Worm (Caenorhabditis elegans): ENCODE results near the gene F17C11.2.
A peak's percentile ranks its signal among the peaks of the same experiment; 100 is the strongest.

Gene F17C11.2

DNA sequence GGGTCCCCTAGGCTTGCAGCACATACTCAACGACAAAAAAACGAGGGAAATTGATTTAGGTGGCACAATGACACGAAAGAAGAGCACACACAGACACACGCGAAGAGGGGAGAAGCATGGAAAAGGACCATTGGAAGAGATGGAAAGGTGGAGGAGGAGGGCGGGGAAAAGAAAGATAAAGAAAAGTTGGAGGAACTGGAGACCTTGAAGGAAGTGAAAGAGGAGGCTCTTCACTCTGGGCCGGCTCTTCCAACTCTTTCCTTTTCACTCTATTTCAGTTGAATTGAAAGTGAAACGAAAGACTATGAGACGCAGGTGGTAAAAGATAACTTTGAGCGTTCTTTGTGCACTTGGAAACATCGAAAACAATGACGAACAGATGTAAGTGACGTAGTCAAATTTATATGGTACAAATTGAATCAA lies 13.4 kb downstream of the F17C11.2 start (continued):
- TF ChIP-seq pax-1 (tag; optimal IDR thresholded peaks at IDR 0.05): no peak
- peak; percentile 93 for TF ChIP-seq ceh-18 (tag; optimal IDR thresholded peaks at IDR 0.05)
- peak; percentile 1 for TF ChIP-seq nfya-1 (tag; optimal IDR thresholded peaks at IDR 0.05)
- no peak for TF ChIP-seq lim-6 (tag; optimal IDR thresholded peaks at IDR 0.05)
- TF ChIP-seq unc-86 (tag; optimal IDR thresholded peaks at IDR 0.05): no peak
- TF ChIP-seq ceh-24 (tag; optimal IDR thresholded peaks at IDR 0.05): no peak
- TF ChIP-seq rnt-1 (tag; optimal IDR thresholded peaks at IDR 0.05): peak; percentile 48
- TF ChIP-seq che-1 (tag; optimal IDR thresholded peaks at IDR 0.05): no peak

DNA sequence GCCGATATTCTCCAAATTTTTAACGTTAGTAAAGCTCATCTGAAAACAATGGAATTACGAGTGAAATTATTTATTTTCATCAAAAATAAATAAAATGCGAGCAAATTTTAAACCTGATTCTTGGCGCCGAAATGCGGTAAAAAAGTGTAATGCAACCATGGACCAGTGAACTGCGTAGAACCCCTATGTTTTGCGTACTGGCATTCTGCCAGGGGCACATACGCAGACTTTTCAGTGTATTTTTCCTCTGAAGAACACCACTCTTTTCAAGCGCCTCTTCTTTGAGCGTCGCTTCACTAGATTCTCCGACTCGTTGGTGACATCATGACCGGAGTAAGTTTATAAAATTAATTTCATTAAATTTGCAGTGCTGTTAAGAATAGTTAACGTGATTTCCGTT lies 17.5 kb downstream of the F17C11.2 start, which contains the start of the genes ctf-4 and eef-1G:
ctf-4 (minus strand) TSS at position 39 of the 400 bp plus-strand sequence.
eef-1G (plus strand) TSS at position 219 of the 400 bp plus-strand sequence.
- TF ChIP-seq C38D4.7 (GFP tag; optimal IDR thresholded peaks at IDR 0.05) (no peak), fax-1 (tag; optimal IDR thresholded peaks at IDR 0.05) (no peak), hlh-6 (tag; optimal IDR thresholded peaks at IDR 0.05) (no peak), ref-2 (tag; optimal IDR thresholded peaks at IDR 0.05) (peak; percentile 72), ceh-18 (tag; optimal IDR thresholded peaks at IDR 0.05) (peak; percentile 62), K02D7.2 (tag; optimal IDR thresholded peaks at IDR 0.05) (no peak), zip-5 (tag; optimal IDR thresholded peaks at IDR 0.05) (no peak), unc-55 (GFP tag; optimal IDR thresholded peaks at IDR 0.05) (peak; percentile 85), K09A11.1 (tag; optimal IDR thresholded peaks at IDR 0.05; ENCODE audit: insufficient read depth) (no peak), tbx-7 (tag; optimal IDR thresholded peaks at IDR 0.05) (no peak), dmd-4 (tag; optimal IDR thresholded peaks at IDR 0.05; ENCODE audit: borderline replicate concordance) (no peak), nfya-1 (tag; optimal IDR thresholded peaks at IDR 0.05) (peak; percentile 88), ceh-24 (tag; optimal IDR thresholded peaks at IDR 0.05) (peak; percentile 18), pros-1 (tag; optimal IDR thresholded peaks at IDR 0.05) (peak; percentile 5), sox-4 (tag; optimal IDR thresholded peaks at IDR 0.05) (no peak), ceh-14 (tag; optimal IDR thresholded peaks at IDR 0.05) (peak; percentile 30), pat-9 (tag; optimal IDR thresholded peaks at IDR 0.05) (peak; percentile 41), ztf-16 (tag; optimal IDR thresholded peaks at IDR 0.05) (no peak), ceh-30 (tag; optimal IDR thresholded peaks at IDR 0.05) (no peak), unc-86 (tag; optimal IDR thresholded peaks at IDR 0.05) (no peak), syd-9 (tag; optimal IDR thresholded peaks at IDR 0.05) (peak; percentile 25), hlh-15 (tag; optimal IDR thresholded peaks at IDR 0.05) (no peak), T23F11.4 (GFP tag; optimal IDR thresholded peaks at IDR 0.05) (no peak), hlh-8 (tag; optimal IDR thresholded peaks at IDR 0.05) (peak; percentile 28), ceh-31 (tag; optimal IDR thresholded peaks at IDR 0.05) (peak; percentile 64), ceh-19 (GFP tag; optimal IDR thresholded peaks at IDR 0.05) (no peak), Y22D7AL.16 (tag; optimal IDR thresholded peaks at IDR 0.05) (no peak), ceh-2 (tag; optimal IDR thresholded peaks at IDR 0.05) (peak; percentile 18), che-1 (tag; optimal IDR thresholded peaks at IDR 0.05) (no peak), pag-3 (tag; optimal IDR thresholded peaks at IDR 0.05; ENCODE audit: borderline replicate concordance) (no peak), unc-42 (tag; optimal IDR thresholded peaks at IDR 0.05) (peak; percentile 52), npax-4 (tag; optimal IDR thresholded peaks at IDR 0.05) (no peak), ets-4 (tag; optimal IDR thresholded peaks at IDR 0.05) (peak; percentile 29), sox-2 (GFP tag; IDR thresholded peaks at IDR 0.05) (no peak), unc-3 (GFP tag; conservative IDR thresholded peaks at IDR 0.05) (no peak), unc-3 (tag; optimal IDR thresholded peaks at IDR 0.05) (no peak), tbx-2 (tag; optimal IDR thresholded peaks at IDR 0.05) (peak; percentile 72), ceh-9 (tag; optimal IDR thresholded peaks at IDR 0.05) (no peak), elt-2 (tag; optimal IDR thresholded peaks at IDR 0.05) (no peak), lim-6 (tag; optimal IDR thresholded peaks at IDR 0.05) (no peak), dve-1 (tag; optimal IDR thresholded peaks at IDR 0.05) (peak; percentile 85), ceh-22 (tag; optimal IDR thresholded peaks at IDR 0.05) (no peak), pha-2 (tag; optimal IDR thresholded peaks at IDR 0.05) (no peak), lin-11 (tag; optimal IDR thresholded peaks at IDR 0.05) (no peak), elt-4 (tag; optimal IDR thresholded peaks at IDR 0.05) (no peak), madf-2 (tag; optimal IDR thresholded peaks at IDR 0.05) (no peak), F13H6.1 (tag; optimal IDR thresholded peaks at IDR 0.05) (no peak), ahr-1 (tag; optimal IDR thresholded peaks at IDR 0.05) (no peak), ttx-3 (tag; optimal IDR thresholded peaks at IDR 0.05) (no peak)
